Worm (Caenorhabditis elegans) whole organism, L4 larva: ENCODE results near the gene nlp-46.
A peak's percentile ranks its signal among the peaks of the same experiment; 100 is the strongest.

Experiments used
- F26F4.8 ChIP-seq: fragments of 200-800 bp; sonication (Bioruptor generic); conservative IDR thresholded peaks from 2 replicates; pipeline ENCODE4 v1.3.6; 2022; ENCODE audit warnings: missing genetic modification characterization, missing compliant biosample characterization
- Y5F2A.4 ChIP-seq: fragments of 200-800 bp; sonication (Bioruptor generic); optimal IDR thresholded peaks from 2 replicates; lab custom pipeline; 2018; ENCODE audit warnings: mild to moderate bottlenecking, missing genetic modification characterization, missing compliant biosample characterization
- Y75B8A.6 ChIP-seq: fragments of 200-800 bp; sonication (Bioruptor generic); IDR thresholded peaks from 2 replicates; pipeline ENCODE4 v1.3.6; 2022; ENCODE audit warnings: missing genetic modification reagents, missing genetic modification characterization, missing compliant biosample characterization
- ZK546.5 ChIP-seq, 2 experiments: sonication (generic microtip); optimal IDR thresholded peaks; 2 replicates each; lab custom pipeline; 2017; ENCODE audit warnings: missing biosample characterization in 2 of 2, missing genetic modification characterization in 2 of 2
- aly-2 ChIP-seq: sonication (generic microtip); optimal IDR thresholded peaks from 2 replicates; lab custom pipeline; 2018; ENCODE audit warnings: missing biosample characterization, missing genetic modification characterization
- ama-1 ChIP-seq: fragments of 150-350 bp; optimal IDR thresholded peaks from 2 replicates; lab custom pipeline; 2014; ENCODE audit warnings: inconsistent platforms, mixed read lengths
- arid-1 ChIP-seq: fragments of 200-800 bp; sonication (Bioruptor generic); conservative IDR thresholded peaks from 2 replicates; pipeline ENCODE4 v1.3.6; 2022; ENCODE audit warnings: missing genetic modification reagents, missing genetic modification characterization, missing compliant biosample characterization
- attf-4 ChIP-seq: sonication (generic microtip); optimal IDR thresholded peaks from 3 replicates; lab custom pipeline; 2017; ENCODE audit warnings: missing biosample characterization, missing genetic modification characterization
- ceh-32 ChIP-seq: sonication (generic microtip); optimal IDR thresholded peaks from 2 replicates; lab custom pipeline; 2016; ENCODE audit warnings: mild to moderate bottlenecking, missing genetic modification characterization, missing compliant biosample characterization; ENCODE audit not compliant: poor library complexity
- ceh-44 ChIP-seq: fragments of 200-800 bp; sonication (Bioruptor generic); IDR thresholded peaks from 2 replicates; pipeline ENCODE4 v1.3.6; 2022; ENCODE audit warnings: missing genetic modification reagents, missing genetic modification characterization, missing compliant biosample characterization
- ces-1 ChIP-seq: fragments of 150-350 bp; sonication (generic microtip); optimal IDR thresholded peaks from 4 replicates; lab custom pipeline; 2014; ENCODE audit warnings: missing biosample characterization, missing genetic modification reagents, missing genetic modification characterization
- daf-12 ChIP-seq: fragments of 150-350 bp; optimal IDR thresholded peaks from 2 replicates; lab custom pipeline; 2014; ENCODE audit warnings: missing biosample characterization, missing genetic modification reagents, missing genetic modification characterization
- daf-16 ChIP-seq, 3 experiments: sonication (generic microtip); optimal IDR thresholded peaks; 2 replicates each; lab custom pipeline; 2016 to 2017; ENCODE audit warnings: missing genetic modification characterization in 3 of 3, missing genetic modification reagents in 3 of 3, mild to moderate bottlenecking in 2 of 3, missing compliant biosample characterization in 2 of 3, missing biosample characterization in 1 of 3, moderate library complexity in 1 of 3
- dmd-6 ChIP-seq: fragments of 200-800 bp; sonication (Bioruptor generic); IDR thresholded peaks from 2 replicates; pipeline ENCODE4 v1.3.6; 2022; ENCODE audit warnings: missing genetic modification reagents, missing genetic modification characterization, missing compliant biosample characterization
- dve-1 ChIP-seq: sonication (generic microtip); optimal IDR thresholded peaks from 2 replicates; lab custom pipeline; 2017; ENCODE audit warnings: antibody characterized with exemption, mild to moderate bottlenecking, missing genetic modification characterization, missing compliant biosample characterization; ENCODE audit not compliant: insufficient read depth
- fkh-10 ChIP-seq: fragments of 150-350 bp; optimal IDR thresholded peaks from 2 replicates; lab custom pipeline; 2014; ENCODE audit warnings: missing biosample characterization, missing genetic modification reagents, missing genetic modification characterization
- fos-1 ChIP-seq: fragments of 150-350 bp; optimal IDR thresholded peaks from 2 replicates; lab custom pipeline; 2014; ENCODE audit warnings: missing biosample characterization, missing genetic modification characterization
- hlh-11 ChIP-seq: fragments of 200-800 bp; sonication (Bioruptor generic); optimal IDR thresholded peaks from 2 replicates; lab custom pipeline; 2018; ENCODE audit warnings: mild to moderate bottlenecking, missing genetic modification characterization, missing compliant biosample characterization
- hlh-30 ChIP-seq: sonication (generic microtip); optimal IDR thresholded peaks from 2 replicates; lab custom pipeline; 2017; ENCODE audit warnings: antibody characterized with exemption, mild to moderate bottlenecking, missing genetic modification characterization, missing compliant biosample characterization; ENCODE audit not compliant: insufficient read depth
- jun-1 ChIP-seq: fragments of 150-350 bp; optimal IDR thresholded peaks from 2 replicates; lab custom pipeline; 2014; ENCODE audit warnings: missing biosample characterization, missing genetic modification reagents, missing genetic modification characterization
- lim-7 ChIP-seq: fragments of 200-800 bp; sonication (Bioruptor generic); IDR thresholded peaks from 2 replicates; pipeline ENCODE4 v1.3.6; 2022; ENCODE audit warnings: missing genetic modification characterization, missing compliant biosample characterization
- lin-1 ChIP-seq: fragments of 200-800 bp; sonication (Bioruptor generic); IDR thresholded peaks from 2 replicates; pipeline ENCODE4 v1.3.6; 2022; ENCODE audit warnings: missing genetic modification reagents, missing genetic modification characterization, missing compliant biosample characterization
- lin-13 ChIP-seq: fragments of 150-350 bp; optimal IDR thresholded peaks from 2 replicates; lab custom pipeline; 2014; ENCODE audit warnings: missing biosample characterization, missing genetic modification reagents, missing genetic modification characterization
- lin-15B ChIP-seq: fragments of 150-350 bp; sonication (generic microtip); optimal IDR thresholded peaks from 3 replicates; lab custom pipeline; 2014; ENCODE audit warnings: missing biosample characterization, missing genetic modification characterization
- lin-39 ChIP-seq: fragments of 150-350 bp; optimal IDR thresholded peaks from 2 replicates; lab custom pipeline; 2014; ENCODE audit warnings: missing biosample characterization, missing genetic modification reagents, missing genetic modification characterization
- lsy-2 ChIP-seq, 2 experiments: fragments of 150-350 bp in 1 of 2; sonication (generic microtip) in 1 of 2; optimal IDR thresholded peaks; 2 replicates each; lab custom pipeline; 2014 to 2017; ENCODE audit warnings: missing biosample characterization in 2 of 2, missing genetic modification characterization in 2 of 2
- mdt-29 ChIP-seq: fragments of 200-800 bp; sonication (Bioruptor generic); IDR thresholded peaks from 2 replicates; pipeline ENCODE4 v1.3.6; 2022; ENCODE audit warnings: missing genetic modification reagents, missing genetic modification characterization, missing compliant biosample characterization
- mep-1 ChIP-seq: fragments of 150-350 bp; sonication (generic microtip); optimal IDR thresholded peaks from 3 replicates; lab custom pipeline; 2014; ENCODE audit warnings: missing biosample characterization, missing genetic modification characterization
- mes-2 ChIP-seq: sonication (generic microtip); optimal IDR thresholded peaks from 2 replicates; lab custom pipeline; 2016; ENCODE audit warnings: missing genotype, mild to moderate bottlenecking, missing genetic modification characterization, missing compliant biosample characterization; ENCODE audit not compliant: poor library complexity, severe bottlenecking
- mxl-2 ChIP-seq: fragments of 200-800 bp; sonication (Bioruptor generic); conservative IDR thresholded peaks from 2 replicates; pipeline ENCODE4 v1.3.6; 2022; ENCODE audit warnings: missing genetic modification reagents, missing genetic modification characterization, missing compliant biosample characterization
- nhr-11 ChIP-seq: fragments of 150-350 bp; optimal IDR thresholded peaks from 2 replicates; lab custom pipeline; 2014; ENCODE audit warnings: missing biosample characterization, missing genetic modification characterization
- nhr-25 ChIP-seq: sonication (generic microtip); optimal IDR thresholded peaks from 2 replicates; lab custom pipeline; 2017; ENCODE audit warnings: missing genetic modification characterization, mild to moderate bottlenecking, missing compliant biosample characterization, antibody characterized with exemption, moderate library complexity, borderline replicate concordance; ENCODE audit not compliant: insufficient read depth
- nhr-41 ChIP-seq: fragments of 200-800 bp; sonication (Bioruptor generic); IDR thresholded peaks from 2 replicates; pipeline ENCODE4 v1.3.6; 2022; ENCODE audit warnings: missing genetic modification reagents, missing genetic modification characterization, missing compliant biosample characterization
- nhr-6 ChIP-seq: fragments of 150-350 bp; optimal IDR thresholded peaks from 2 replicates; lab custom pipeline; 2014; ENCODE audit warnings: missing biosample characterization, missing genetic modification characterization
- nhr-77 ChIP-seq: fragments of 150-350 bp; optimal IDR thresholded peaks from 2 replicates; lab custom pipeline; 2014; ENCODE audit warnings: missing biosample characterization, missing genetic modification characterization
- pha-4 ChIP-seq, 2 experiments: fragments of 150-350 bp in 1 of 2; fragments of 200-800 bp in 1 of 2; sonication (Bioruptor generic) in 1 of 2; IDR thresholded peaks in 1 of 2; optimal IDR thresholded peaks in 1 of 2; 2 replicates each; pipeline versions ENCODE4 v1.3.6 to Lab custom; 2014 to 2022; ENCODE audit warnings: missing genetic modification characterization in 2 of 2, missing genetic modification reagents in 2 of 2, missing biosample characterization in 1 of 2, missing compliant biosample characterization in 1 of 2
- pqm-1 ChIP-seq: sonication (generic microtip); optimal IDR thresholded peaks from 2 replicates; lab custom pipeline; 2017; ENCODE audit warnings: missing biosample characterization, missing genetic modification characterization
- set-16 ChIP-seq: fragments of 200-800 bp; sonication (Bioruptor generic); IDR thresholded peaks from 2 replicates; pipeline ENCODE4 v1.3.6; 2022; ENCODE audit warnings: missing genetic modification reagents, missing genetic modification characterization, missing compliant biosample characterization
- spr-1 ChIP-seq: sonication (generic microtip); optimal IDR thresholded peaks from 2 replicates; lab custom pipeline; 2016; ENCODE audit warnings: mild to moderate bottlenecking, missing genetic modification characterization, missing compliant biosample characterization

The nlp-46 gene

ce11 chrV:12517148-12517547 is 11.1 kb upstream of the nlp-46 start, which contains the start of gene cal-1:
Gene cal-1 (minus strand): TSS chrV:12517248.
- no peak for TF ChIP-seq arid-1
- TF ChIP-seq, all 104 proteins: peak for 0

- peak; percentile 51 for TF ChIP-seq pqm-1 (tag; lab: Kevin White, UChicago)
- TF ChIP-seq mes-2, result peak; percentile 37
- TF ChIP-seq aly-2 (tag; lab: Kevin White, UChicago), result no peak
- TF ChIP-seq lim-7 (GFP tag; lab: Robert Waterston, UW), result no peak
- TF ChIP-seq ama-1 (lab: Kevin White, UChicago), result no peak
- peak; percentile 36 for TF ChIP-seq nhr-6 (tag; lab: Kevin White, UChicago)
- no peak for TF ChIP-seq lin-13 (GFP tag; lab: Kevin White, UChicago)
- no peak for TF ChIP-seq mdt-29
- TF ChIP-seq fkh-10 (GFP tag; lab: Kevin White, UChicago), result no peak
- no peak for TF ChIP-seq mep-1 (tag; lab: Kevin White, UChicago)
- peak; percentile 25; the same call in 1 of the 2 replicates for TF ChIP-seq dmd-6 (GFP tag; lab: Robert Waterston, UW)
- peak; percentile 7 for TF ChIP-seq dve-1 (tag; lab: Kevin White, UChicago)
- TF ChIP-seq ces-1 (GFP tag; lab: Kevin White, UChicago), result no peak
- no peak for TF ChIP-seq nhr-77 (tag; lab: Kevin White, UChicago)
- TF ChIP-seq nhr-11, result peak; percentile 12
- TF ChIP-seq ceh-32 (tag; lab: Kevin White, UChicago), result no peak
- TF ChIP-seq daf-16 (GFP tag; optimal IDR thresholded peaks at IDR 0.05; lab: Kevin White, UChicago), result no peak
- TF ChIP-seq daf-16 (tag; optimal IDR thresholded peaks at IDR 0.05; lab: Kevin White, UChicago), result peak; percentile 19
- TF ChIP-seq daf-12 (tag; lab: Kevin White, UChicago), result no peak
- TF ChIP-seq hlh-11 (tag; lab: Kevin White, UChicago), result peak; percentile 33
- TF ChIP-seq set-16 (GFP tag; lab: Robert Waterston, UW), result no peak
- TF ChIP-seq ceh-44 (GFP tag; lab: Robert Waterston, UW), result no peak
- no peak for TF ChIP-seq ZK546.5 (tag; optimal IDR thresholded peaks at IDR 0.05; lab: Kevin White, UChicago)
- TF ChIP-seq lsy-2 (tag; optimal IDR thresholded peaks at IDR 0.05; lab: Kevin White, UChicago), result no peak
- no peak for TF ChIP-seq Y5F2A.4 (GFP tag; lab: Kevin White, UChicago)
- TF ChIP-seq F26F4.8, result no peak
- no peak for TF ChIP-seq pha-4 (GFP tag; IDR thresholded peaks at IDR 0.05; lab: Robert Waterston, UW)
- no peak for TF ChIP-seq pha-4 (tag; optimal IDR thresholded peaks at IDR 0.05; lab: Kevin White, UChicago)
- TF ChIP-seq mxl-2 (GFP tag; lab: Robert Waterston, UW), result no peak
- TF ChIP-seq Y75B8A.6 (GFP tag; lab: Robert Waterston, UW), result no peak
- TF ChIP-seq lin-15B (tag; lab: Kevin White, UChicago), result no peak
- TF ChIP-seq jun-1 (tag; lab: Kevin White, UChicago), result no peak
- no peak for TF ChIP-seq nhr-41
- TF ChIP-seq hlh-30 (tag; lab: Kevin White, UChicago), result no peak
- no peak for TF ChIP-seq lin-39 (tag; lab: Kevin White, UChicago)
- no peak for TF ChIP-seq attf-4
- no peak for TF ChIP-seq fos-1 (tag; lab: Kevin White, UChicago)
- no peak for TF ChIP-seq nhr-25
- no peak for TF ChIP-seq spr-1
- no peak for TF ChIP-seq lin-1 (GFP tag; lab: Robert Waterston, UW)
- TF ChIP-seq, all 104 proteins: peak for 8
Observed at ce11 chrV:12513900-12514299, 7.8 kb upstream of the nlp-46 start.
